Worm (Caenorhabditis elegans) whole organism, early embryonic: ENCODE results near the gene str-94.

Source experiments
- B0310.2 ChIP-seq: sonication (generic microtip); optimal IDR thresholded peaks from 2 replicates; lab custom pipeline; 2016; ENCODE audit warnings: mild to moderate bottlenecking, missing genetic modification characterization, missing compliant biosample characterization
- F13C5.2 ChIP-seq: sonication (generic microtip); optimal IDR thresholded peaks from 2 replicates; lab custom pipeline; 2017; ENCODE audit warnings: mild to moderate bottlenecking, missing genetic modification characterization, inconsistent platforms, missing compliant biosample characterization
- aly-1 ChIP-seq: sonication (generic microtip); optimal IDR thresholded peaks from 2 replicates; lab custom pipeline; 2016; ENCODE audit warnings: missing genetic modification characterization, missing compliant biosample characterization
- ama-1 ChIP-seq: fragments of 150-350 bp; optimal IDR thresholded peaks from 2 replicates; lab custom pipeline; 2014
- ceh-13 ChIP-seq: fragments of 200-800 bp; sonication (Bioruptor generic); optimal IDR thresholded peaks from 2 replicates; lab custom pipeline; 2018; ENCODE audit warnings: mild to moderate bottlenecking, missing genetic modification characterization, missing compliant biosample characterization
- ceh-36 ChIP-seq: sonication (generic microtip); optimal IDR thresholded peaks from 2 replicates; lab custom pipeline; 2016; ENCODE audit warnings: missing genetic modification characterization, inconsistent platforms, missing compliant biosample characterization
- ets-7 ChIP-seq: sonication (generic microtip); optimal IDR thresholded peaks from 2 replicates; lab custom pipeline; 2016; ENCODE audit warnings: missing genotype, missing genetic modification characterization, missing compliant biosample characterization
- flt-1 ChIP-seq: fragments of 200-800 bp; sonication (Bioruptor generic); IDR thresholded peaks from 2 replicates; pipeline ENCODE4 v1.3.6; 2022; ENCODE audit warnings: missing genetic modification characterization, missing compliant biosample characterization
- hmbx-1 ChIP-seq: sonication (generic microtip); optimal IDR thresholded peaks from 2 replicates; lab custom pipeline; 2016; ENCODE audit warnings: mild to moderate bottlenecking, missing genetic modification characterization, missing compliant biosample characterization
- hmg-4 ChIP-seq: fragments of 200-800 bp; sonication (Bioruptor generic); optimal IDR thresholded peaks from 2 replicates; lab custom pipeline; 2018; ENCODE audit warnings: mild to moderate bottlenecking, missing genetic modification characterization, missing compliant biosample characterization
- hnd-1 ChIP-seq: sonication (generic microtip); optimal IDR thresholded peaks from 2 replicates; lab custom pipeline; 2016; ENCODE audit warnings: missing genetic modification characterization, missing compliant biosample characterization
- pes-1 ChIP-seq: fragments of 200-800 bp; sonication (Bioruptor generic); IDR thresholded peaks from 2 replicates; pipeline ENCODE4 v1.3.6; 2022; ENCODE audit warnings: missing genetic modification reagents, missing genetic modification characterization, missing compliant biosample characterization
- scrt-1 ChIP-seq: fragments of 200-800 bp; sonication (Bioruptor generic); IDR thresholded peaks from 2 replicates; pipeline ENCODE4 v1.3.6; 2022; ENCODE audit warnings: missing genetic modification characterization, missing compliant biosample characterization
- sea-1 ChIP-seq: fragments of 200-800 bp; sonication (Bioruptor generic); conservative IDR thresholded peaks from 2 replicates; pipeline ENCODE4 v1.3.6; 2022; ENCODE audit warnings: missing genetic modification characterization, missing compliant biosample characterization
- tbx-11 ChIP-seq: fragments of 200-800 bp; sonication (Bioruptor generic); IDR thresholded peaks from 2 replicates; pipeline ENCODE4 v1.3.6; 2022; ENCODE audit warnings: missing genetic modification characterization, missing compliant biosample characterization
- tbx-37 ChIP-seq: fragments of 200-800 bp; sonication (Bioruptor generic); conservative IDR thresholded peaks from 2 replicates; pipeline ENCODE4 v1.3.6; 2022; ENCODE audit warnings: missing genetic modification reagents, missing genetic modification characterization, missing compliant biosample characterization
- tra-4 ChIP-seq: sonication (generic microtip); optimal IDR thresholded peaks from 2 replicates; lab custom pipeline; 2017; ENCODE audit warnings: missing genetic modification characterization, missing compliant biosample characterization

Gene str-94

DNA sequence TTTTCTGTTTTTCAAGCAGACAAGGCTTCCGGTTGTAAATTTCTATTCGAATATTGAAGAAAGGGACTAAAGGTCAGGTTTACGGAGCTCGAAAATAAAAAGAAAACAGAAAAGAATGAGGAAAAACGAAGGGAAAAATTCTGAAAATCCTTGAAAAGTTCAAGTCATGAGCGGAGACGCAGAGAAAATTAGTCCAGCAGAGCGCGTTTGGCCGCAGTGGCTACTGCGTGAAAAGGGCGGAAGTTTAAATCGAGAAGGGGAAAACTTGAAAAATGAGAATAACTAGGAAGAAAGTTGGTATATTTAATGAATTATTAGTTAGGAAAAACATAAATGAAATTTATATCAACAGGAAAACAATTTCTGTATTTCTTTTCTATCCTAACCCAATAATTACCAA is 28.7 kb downstream of the str-94 start:
- TF ChIP-seq F13C5.2 (tag; lab: Kevin White, UChicago) (peak; percentile 14), hmbx-1 (no peak)

DNA sequence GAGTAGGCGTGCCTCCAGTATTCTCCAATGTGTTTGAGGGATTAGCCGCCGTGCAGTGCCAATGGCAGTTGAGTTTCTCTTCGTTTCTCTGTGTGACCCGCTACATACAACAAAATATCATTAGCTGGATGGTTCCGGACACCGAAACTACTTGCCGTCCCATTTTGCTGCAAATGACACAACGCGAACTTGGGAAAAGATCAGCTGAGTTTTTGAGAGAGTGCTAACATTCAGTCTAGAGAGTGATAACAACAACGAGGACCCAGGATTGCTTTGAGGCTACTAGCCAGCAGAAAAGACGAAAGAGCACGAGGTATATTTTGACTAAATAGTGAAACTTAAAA is 29.7 kb downstream of the str-94 start:
- peak; percentile 44 for TF ChIP-seq ceh-36 (tag; lab: Kevin White, UChicago)
- no peak for TF ChIP-seq ets-7 (tag; lab: Kevin White, UChicago)

DNA sequence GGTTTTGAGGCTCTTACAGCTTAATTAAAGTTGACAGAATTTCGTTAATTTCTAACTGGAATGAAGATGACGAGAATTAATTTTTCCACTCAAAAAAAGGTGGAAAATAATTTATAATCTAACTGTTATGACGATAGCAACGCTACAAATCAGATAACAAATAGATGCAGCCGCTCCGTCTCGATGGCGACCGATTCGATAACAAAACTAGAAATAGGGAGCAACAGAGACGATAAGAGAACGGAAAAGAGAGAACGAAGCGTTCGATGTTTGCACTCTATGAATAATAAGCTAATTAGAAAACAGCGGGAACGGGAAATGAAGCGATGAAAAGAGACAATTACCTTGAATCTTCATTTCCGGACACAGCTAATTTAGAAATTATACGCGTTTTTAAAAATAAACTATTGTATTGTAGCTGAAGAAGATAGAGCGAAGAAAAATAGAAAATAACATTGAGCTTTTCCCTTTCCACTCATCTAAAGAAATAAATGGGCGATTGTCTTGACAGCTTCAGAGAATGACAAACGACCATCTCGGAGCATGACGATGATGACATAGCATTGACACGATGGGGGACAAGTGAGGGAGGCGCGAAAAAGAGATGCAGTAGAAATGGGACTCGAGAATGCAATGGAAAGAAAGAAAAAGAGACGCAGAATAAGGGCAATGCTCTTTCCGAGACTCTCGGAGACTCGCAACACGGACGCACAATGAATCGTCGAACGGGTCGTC is 30.3 kb downstream of the str-94 start:
- TF ChIP-seq tra-4 (tag; lab: Kevin White, UChicago): no peak
- TF ChIP-seq hnd-1 (tag; lab: Kevin White, UChicago): no peak
- 0 out of 2 replicates have a peak, but pooled peaks have one; percentile 32 for TF ChIP-seq tbx-11 (GFP tag; lab: Robert Waterston, UW)
- no peak for TF ChIP-seq ama-1 (lab: Kevin White, UChicago)

DNA sequence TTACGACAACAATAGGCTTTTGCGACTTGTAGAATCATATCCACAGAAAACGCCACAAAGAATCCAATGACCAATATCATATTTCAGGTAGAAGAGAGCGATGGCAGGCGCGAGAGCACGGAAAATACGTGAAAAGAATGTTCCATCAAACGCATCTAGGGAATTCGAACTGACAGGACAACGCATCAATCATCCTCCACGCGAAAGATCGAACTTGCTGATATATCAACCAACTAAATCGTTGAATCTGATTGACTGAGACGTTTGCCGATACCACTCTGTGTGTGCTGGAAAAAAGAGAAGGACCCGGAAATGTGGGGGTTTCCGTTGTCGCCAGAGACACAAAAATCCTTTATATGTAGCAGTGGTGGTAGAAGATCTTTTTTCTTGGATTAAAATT is 30.9 kb downstream of the str-94 start:
- TF ChIP-seq scrt-1 (GFP tag; lab: Robert Waterston, UW): no peak
- no peak for TF ChIP-seq ceh-36 (tag; lab: Kevin White, UChicago)
- no peak for TF ChIP-seq B0310.2 (tag; lab: Kevin White, UChicago)
- TF ChIP-seq ets-7 (tag; lab: Kevin White, UChicago): no peak
- TF ChIP-seq tbx-11 (GFP tag; lab: Robert Waterston, UW): no peak
- no peak for TF ChIP-seq flt-1 (GFP tag; lab: Robert Waterston, UW)
- no peak for TF ChIP-seq hmg-4
- TF ChIP-seq pes-1: no peak
- TF ChIP-seq tra-4 (tag; lab: Kevin White, UChicago): no peak
- no peak for TF ChIP-seq hmbx-1
- no peak for TF ChIP-seq sea-1 (GFP tag; lab: Robert Waterston, UW)
- no peak for TF ChIP-seq aly-1

DNA sequence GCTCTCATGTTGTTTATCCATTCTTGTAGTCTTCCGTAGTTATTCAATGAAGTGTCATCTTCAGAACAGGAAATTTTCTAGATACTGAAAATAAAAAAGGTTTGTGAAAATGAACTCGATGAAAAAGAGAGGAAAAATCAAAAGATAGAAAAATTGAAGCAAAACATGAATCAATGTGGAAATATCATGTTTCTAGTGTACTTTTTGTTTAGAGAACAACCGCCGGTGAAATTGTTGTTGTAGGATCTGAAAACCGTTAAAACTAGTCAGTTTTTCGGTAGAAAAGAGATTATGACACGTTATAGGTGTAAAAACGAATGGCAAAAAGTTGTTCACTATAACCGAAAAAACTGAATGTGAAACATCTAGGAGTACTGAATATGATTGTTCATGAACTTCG is 31.9 kb downstream of the str-94 start, which contains the start of gene pacs-1:
TSS of gene pacs-1 (minus strand) at position 101 of the 400 bp plus-strand sequence.
- no peak for TF ChIP-seq ets-7 (tag; lab: Kevin White, UChicago)
- no peak for TF ChIP-seq flt-1 (GFP tag; lab: Robert Waterston, UW)
- TF ChIP-seq hmg-4: no peak
- no peak for TF ChIP-seq F13C5.2 (tag; lab: Kevin White, UChicago)
- no peak for TF ChIP-seq pes-1
- no peak for TF ChIP-seq hnd-1 (tag; lab: Kevin White, UChicago)
- no peak for TF ChIP-seq aly-1
- no peak for TF ChIP-seq hmbx-1
- no peak for TF ChIP-seq ama-1 (lab: Kevin White, UChicago)
- TF ChIP-seq scrt-1 (GFP tag; lab: Robert Waterston, UW): no peak
- no peak for TF ChIP-seq ceh-13 (GFP tag; lab: Kevin White, UChicago)
- TF ChIP-seq B0310.2 (tag; lab: Kevin White, UChicago): no peak
- no peak for TF ChIP-seq tra-4 (tag; lab: Kevin White, UChicago)
- TF ChIP-seq tbx-37 (GFP tag; lab: Robert Waterston, UW): no peak

DNA sequence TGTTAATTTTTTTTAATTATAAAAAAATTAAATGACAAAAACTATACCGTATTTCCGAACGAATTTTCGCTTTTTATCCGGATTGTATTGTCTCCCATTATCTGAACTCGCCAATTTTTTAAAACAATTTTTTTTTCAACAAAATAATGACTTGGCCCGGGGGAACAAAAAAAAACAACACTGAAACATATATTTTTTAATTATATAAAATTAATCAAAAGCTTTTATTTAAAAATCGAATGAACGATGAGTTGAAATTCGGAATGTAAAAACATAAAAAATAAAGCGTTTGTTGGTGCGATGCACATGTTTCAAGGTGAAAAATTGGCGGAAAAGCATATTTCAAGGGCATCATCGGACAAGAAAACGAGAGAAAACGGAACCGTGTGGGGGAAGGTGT is 35.6 kb downstream of the str-94 start, which contains the start of gene mdt-27:
TSS of gene mdt-27 (minus strand) at position 101 of the 400 bp plus-strand sequence.
- TF ChIP-seq flt-1 (GFP tag; lab: Robert Waterston, UW): no peak
- TF ChIP-seq hmg-4: no peak
- no peak for TF ChIP-seq ceh-13 (GFP tag; lab: Kevin White, UChicago)
- no peak for TF ChIP-seq tbx-37 (GFP tag; lab: Robert Waterston, UW)
- no peak for TF ChIP-seq tbx-11 (GFP tag; lab: Robert Waterston, UW)
- no peak for TF ChIP-seq F13C5.2 (tag; lab: Kevin White, UChicago)
- no peak for TF ChIP-seq ceh-36 (tag; lab: Kevin White, UChicago)
- TF ChIP-seq hmbx-1: no peak
- no peak for TF ChIP-seq tra-4 (tag; lab: Kevin White, UChicago)

DNA sequence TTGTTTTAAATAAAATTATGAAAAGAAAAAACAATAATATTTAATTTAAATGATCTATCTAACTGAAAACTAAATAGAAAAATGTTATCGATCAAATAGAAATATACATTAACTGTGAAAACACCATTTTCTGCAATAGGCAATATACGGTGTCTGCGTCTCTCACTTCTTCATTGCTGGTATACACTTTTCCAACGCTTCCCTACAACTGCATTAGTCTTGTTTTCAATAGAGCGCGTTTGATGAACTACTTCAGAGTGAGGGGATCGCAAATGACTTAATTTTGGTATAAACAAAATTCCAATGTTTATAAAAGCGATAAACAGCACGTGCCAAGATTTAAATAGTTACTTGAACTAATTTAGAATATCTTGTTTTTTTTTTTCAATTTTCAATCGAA is 36.6 kb downstream of the str-94 start:
- TF ChIP-seq tbx-37 (GFP tag; lab: Robert Waterston, UW) (no peak), scrt-1 (GFP tag; lab: Robert Waterston, UW) (no peak), F13C5.2 (tag; lab: Kevin White, UChicago) (no peak), tbx-11 (GFP tag; lab: Robert Waterston, UW) (no peak), pes-1 (no peak), ceh-13 (GFP tag; lab: Kevin White, UChicago) (no peak), ets-7 (tag; lab: Kevin White, UChicago) (no peak), aly-1 (no peak)

DNA sequence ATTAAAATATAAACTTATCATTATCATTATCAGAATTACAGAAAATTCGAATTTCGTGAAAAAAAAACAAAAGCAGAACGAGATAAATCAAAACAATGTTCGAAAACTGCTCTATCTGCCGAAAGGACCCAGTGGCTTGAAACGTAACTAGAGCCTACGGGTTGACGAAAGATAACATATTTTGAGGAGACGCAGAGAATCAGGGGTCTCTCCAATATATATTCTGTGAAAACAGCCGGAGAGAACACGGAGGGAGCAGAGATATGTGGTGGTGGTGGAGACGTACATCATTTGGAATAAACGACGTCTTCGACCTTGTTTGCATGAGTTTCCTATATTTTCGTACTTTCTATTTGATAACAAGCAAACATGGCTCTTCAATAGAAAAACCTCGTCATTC is 40.2 kb downstream of the str-94 start:
- no peak for TF ChIP-seq tra-4 (tag; lab: Kevin White, UChicago)
- no peak for TF ChIP-seq tbx-11 (GFP tag; lab: Robert Waterston, UW)
- TF ChIP-seq hmg-4: no peak
- no peak for TF ChIP-seq pes-1
- TF ChIP-seq tbx-37 (GFP tag; lab: Robert Waterston, UW): no peak
- TF ChIP-seq sea-1 (GFP tag; lab: Robert Waterston, UW): no peak
- no peak for TF ChIP-seq B0310.2 (tag; lab: Kevin White, UChicago)
- TF ChIP-seq hnd-1 (tag; lab: Kevin White, UChicago): no peak
